Fruit fly (Drosophila melanogaster): ENCODE data around the gene CG17593.

dm6 chr2L:3466846-3467245, 47.8 kb upstream of the CG17593 start:
- TF ChIP-seq psq (optimal IDR thresholded peaks at IDR 0.05) = no peak
- TF ChIP-seq pan (optimal IDR thresholded peaks at IDR 0.05) = no peak
- TF ChIP-seq EcR (GFP tag; optimal IDR thresholded peaks at IDR 0.05) = no peak
- no peak for TF ChIP-seq CG8478 (optimal IDR thresholded peaks at IDR 0.05)
